Worm (Caenorhabditis elegans): ENCODE measurements around the gene Y49F6A.11.

ce11 chrII:3560592-3560991 lies 38.0 kb downstream of the Y49F6A.11 start, which contains the start of gene W10G11.1:
- TF ChIP-seq lim-7 (GFP tag; IDR thresholded peaks at IDR 0.05): no peak
- TF ChIP-seq nhr-11 (tag; optimal IDR thresholded peaks at IDR 0.05): no peak
- TF ChIP-seq lin-39 (tag; optimal IDR thresholded peaks at IDR 0.05): no peak
- no peak for TF ChIP-seq lir-3 (tag; optimal IDR thresholded peaks at IDR 0.05)
- TF ChIP-seq mes-2 (tag; optimal IDR thresholded peaks at IDR 0.05; ENCODE audit: poor library complexity, severe bottlenecking): no peak
- TF ChIP-seq mxl-3 (GFP tag; optimal IDR thresholded peaks at IDR 0.05): no peak
- no peak for TF ChIP-seq fkh-10 (GFP tag; optimal IDR thresholded peaks at IDR 0.05)
- no peak for TF ChIP-seq nhr-237 (tag; optimal IDR thresholded peaks at IDR 0.05)
- TF ChIP-seq ZK546.5 (tag; optimal IDR thresholded peaks at IDR 0.05): no peak
